Worm (Caenorhabditis elegans) whole organism, young adult: ENCODE data around the gene hrde-2.
A peak's percentile ranks its signal among the peaks of the same experiment; 100 is the strongest.

Source experiments
- B0019.2 ChIP-seq: fragments of 200-800 bp; sonication (Bioruptor generic); conservative IDR thresholded peaks from 2 replicates; pipeline ENCODE4 v1.3.6; 2022; ENCODE audit warnings: missing genetic modification reagents, missing genetic modification characterization, missing compliant biosample characterization
- B0261.1 ChIP-seq: sonication (generic microtip); optimal IDR thresholded peaks from 2 replicates; lab custom pipeline; 2016; ENCODE audit warnings: mild to moderate bottlenecking, missing genetic modification characterization, moderate library complexity, missing compliant biosample characterization
- F23B12.7 ChIP-seq: sonication (generic microtip); optimal IDR thresholded peaks from 2 replicates; lab custom pipeline; 2017; ENCODE audit warnings: missing genetic modification characterization, mild to moderate bottlenecking, missing compliant biosample characterization, antibody characterized with exemption, moderate library complexity; ENCODE audit not compliant: insufficient read depth
- ama-1 ChIP-seq, 3 experiments: fragments of 150-350 bp in 1 of 3; sonication (generic microtip) in 2 of 3; optimal IDR thresholded peaks; 2 replicates each; lab custom pipeline; 2014 to 2018; ENCODE audit warnings: missing biosample characterization in 2 of 3, missing genetic modification characterization in 2 of 3, missing genetic modification reagents in 2 of 3
- egl-18 ChIP-seq: fragments of 200-800 bp; sonication (Bioruptor generic); IDR thresholded peaks from 2 replicates; pipeline ENCODE4 v1.3.6; 2022; ENCODE audit warnings: missing genetic modification reagents, missing genetic modification characterization, missing compliant biosample characterization
- hmg-20 ChIP-seq: fragments of 200-800 bp; sonication (Bioruptor generic); IDR thresholded peaks from 2 replicates; pipeline ENCODE4 v1.3.6; 2022; ENCODE audit warnings: missing genetic modification reagents, missing genetic modification characterization, missing compliant biosample characterization
- madf-10 ChIP-seq: sonication (generic microtip); optimal IDR thresholded peaks from 2 replicates; lab custom pipeline; 2016; ENCODE audit warnings: mild to moderate bottlenecking, missing genetic modification characterization, missing compliant biosample characterization
- unc-130 ChIP-seq: sonication (generic microtip); optimal IDR thresholded peaks from 2 replicates; lab custom pipeline; 2016; ENCODE audit warnings: missing genetic modification reagents, missing genetic modification characterization, missing compliant biosample characterization
- unc-62 ChIP-seq: fragments of 150-350 bp; optimal IDR thresholded peaks from 2 replicates; lab custom pipeline; 2014; ENCODE audit warnings: missing biosample characterization, missing genetic modification reagents, missing genetic modification characterization
- ztf-25 ChIP-seq: fragments of 200-800 bp; sonication (Bioruptor generic); IDR thresholded peaks from 2 replicates; pipeline ENCODE4 v1.3.6; 2022; ENCODE audit warnings: missing genetic modification reagents, missing genetic modification characterization, missing compliant biosample characterization

DNA sequence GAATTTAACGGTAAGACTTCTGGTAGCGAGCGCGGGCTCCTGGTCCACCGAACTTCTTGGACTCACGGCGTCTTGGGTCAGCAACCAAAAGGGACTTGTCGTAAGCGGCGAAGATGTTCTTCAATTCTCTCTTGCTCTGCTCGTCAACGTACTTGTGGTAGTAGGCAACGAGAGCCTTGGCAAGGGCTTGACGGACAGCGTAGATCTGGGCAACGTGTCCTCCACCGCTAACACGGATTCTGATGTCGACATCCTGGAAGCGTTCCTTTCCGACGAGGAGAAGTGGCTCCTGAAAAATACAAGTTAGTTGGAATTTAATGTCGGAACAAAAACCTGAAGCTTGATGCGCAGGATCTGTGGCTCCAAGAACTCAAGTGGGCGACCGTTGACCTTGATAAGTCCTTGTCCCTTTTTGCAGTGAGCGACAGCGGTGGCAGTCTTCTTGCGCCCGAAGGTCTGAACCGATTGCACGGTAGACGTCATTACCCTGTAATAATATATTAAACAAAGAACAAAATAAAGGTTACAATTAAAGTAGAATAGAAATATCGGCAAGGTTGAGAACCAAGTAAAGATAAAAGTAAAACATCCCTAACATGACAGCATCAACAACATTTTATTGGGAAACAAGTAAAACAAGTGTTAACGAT, 4.7 kb upstream of the hrde-2 start, which contains the start of gene rps-16:
- no peak for TF ChIP-seq unc-130 (GFP tag; lab: Kevin White, UChicago)
- no peak for TF ChIP-seq ama-1 (optimal IDR thresholded peaks at IDR 0.05; lab: Kevin White, UChicago)
- TF ChIP-seq ama-1 (GFP tag; optimal IDR thresholded peaks at IDR 0.05; lab: Kevin White, UChicago), result peak; percentile 29 to 80
- no peak for TF ChIP-seq egl-18
- TF ChIP-seq madf-10 (tag; lab: Kevin White, UChicago), result no peak
- TF ChIP-seq F23B12.7, result no peak
- TF ChIP-seq hmg-20 (GFP tag; lab: Robert Waterston, UW), result no peak
- no peak for TF ChIP-seq B0019.2 (GFP tag; lab: Robert Waterston, UW)
- TF ChIP-seq ztf-25 (GFP tag; lab: Robert Waterston, UW), result no peak
- TF ChIP-seq B0261.1 (tag; lab: Kevin White, UChicago), result no peak
- TF ChIP-seq unc-62 (GFP tag; lab: Kevin White, UChicago), result no peak
